Worm (Caenorhabditis elegans) whole organism, L1 larva: ENCODE results near the gene Y23B4A.1.

Experiments used
- C16A3.4 ChIP-seq: fragments of 150-350 bp; optimal IDR thresholded peaks from 2 replicates; lab custom pipeline; 2014; ENCODE audit warnings: missing biosample characterization, missing genetic modification characterization
- Y116A8C.19 ChIP-seq: sonication (generic microtip); optimal IDR thresholded peaks from 2 replicates; lab custom pipeline; 2016; ENCODE audit warnings: missing compliant biosample characterization, missing genetic modification characterization, borderline replicate concordance
- aly-2 ChIP-seq: fragments of 150-350 bp; optimal IDR thresholded peaks from 2 replicates; lab custom pipeline; 2014; ENCODE audit warnings: missing biosample characterization, missing genetic modification characterization
- blmp-1 ChIP-seq: fragments of 150-350 bp; optimal IDR thresholded peaks from 2 replicates; lab custom pipeline; 2014; ENCODE audit warnings: missing biosample characterization, missing genetic modification characterization
- ceh-82 ChIP-seq, 3 experiments: fragments of 150-350 bp in 1 of 3; sonication (generic microtip) in 2 of 3; optimal IDR thresholded peaks; 2 replicates each; lab custom pipeline; 2014 to 2017; ENCODE audit warnings: missing biosample characterization in 3 of 3, missing genetic modification characterization in 3 of 3
- ces-1 ChIP-seq: fragments of 150-350 bp; optimal IDR thresholded peaks from 2 replicates; lab custom pipeline; 2014; ENCODE audit warnings: missing biosample characterization, missing genetic modification reagents, missing genetic modification characterization
- dpl-1 ChIP-seq, 3 experiments: fragments of 150-350 bp in 2 of 3; sonication (generic microtip) in 1 of 3; optimal IDR thresholded peaks; 2 replicates each; lab custom pipeline; 2014 to 2017; ENCODE audit warnings: missing biosample characterization in 3 of 3, missing genetic modification characterization in 3 of 3, missing genetic modification reagents in 3 of 3
- efl-1 ChIP-seq, 4 experiments: fragments of 150-350 bp; optimal IDR thresholded peaks in 3 of 4; peaks in 1 of 4; 1 replicate in 1 of 4; 2 replicates in 3 of 4; lab custom pipeline; 2014; ENCODE audit warnings: missing biosample characterization in 2 of 4, missing genetic modification characterization in 2 of 4, missing genetic modification reagents in 2 of 4
- efl-3 ChIP-seq: fragments of 200-800 bp; sonication (Bioruptor generic); optimal IDR thresholded peaks from 2 replicates; lab custom pipeline; 2018; ENCODE audit warnings: mild to moderate bottlenecking, missing genetic modification characterization, missing compliant biosample characterization
- egl-13 ChIP-seq: sonication (generic microtip); optimal IDR thresholded peaks from 2 replicates; lab custom pipeline; 2016; ENCODE audit warnings: missing genotype, missing genetic modification reagents, missing genetic modification characterization, missing compliant biosample characterization
- elt-2 ChIP-seq: sonication (generic microtip); optimal IDR thresholded peaks from 2 replicates; lab custom pipeline; 2016; ENCODE audit warnings: missing genetic modification characterization, mild to moderate bottlenecking, inconsistent platforms, missing compliant biosample characterization, missing genetic modification reagents
- elt-3 ChIP-seq, 6 experiments: fragments of 150-350 bp in 1 of 6; sonication (generic microtip); optimal IDR thresholded peaks; 2 replicates each; lab custom pipeline; 2017 to 2018; ENCODE audit warnings: missing biosample characterization in 6 of 6, missing genetic modification characterization in 6 of 6, inconsistent platforms in 1 of 6
- fkh-10 ChIP-seq: sonication (generic microtip); optimal IDR thresholded peaks from 2 replicates; lab custom pipeline; 2017; ENCODE audit warnings: missing biosample characterization, missing genetic modification reagents, missing genetic modification characterization
- hlh-4 ChIP-seq: sonication (generic microtip); optimal IDR thresholded peaks from 2 replicates; lab custom pipeline; 2016; ENCODE audit warnings: mild to moderate bottlenecking, missing genetic modification characterization, missing compliant biosample characterization
- lin-13 ChIP-seq: fragments of 150-350 bp; optimal IDR thresholded peaks from 2 replicates; lab custom pipeline; 2014; ENCODE audit warnings: missing biosample characterization, missing genetic modification reagents, missing genetic modification characterization
- lin-14 ChIP-seq: fragments of 200-800 bp; sonication (Bioruptor generic); optimal IDR thresholded peaks from 2 replicates; lab custom pipeline; 2018; ENCODE audit warnings: mild to moderate bottlenecking, missing genetic modification characterization, moderate library complexity, missing compliant biosample characterization
- lin-35 ChIP-seq, 2 experiments: fragments of 150-350 bp; optimal IDR thresholded peaks; 2 replicates each; lab custom pipeline; 2014; ENCODE audit warnings: missing biosample characterization in 2 of 2, missing genetic modification characterization in 2 of 2, missing genetic modification reagents in 2 of 2
- lir-3 ChIP-seq: sonication (generic microtip); optimal IDR thresholded peaks from 2 replicates; lab custom pipeline; 2016; ENCODE audit warnings: mild to moderate bottlenecking, missing genetic modification characterization, moderate library complexity, missing compliant biosample characterization; ENCODE audit not compliant: poor library complexity
- lsy-2 ChIP-seq, 2 experiments: fragments of 150-350 bp; optimal IDR thresholded peaks; 2 replicates each; lab custom pipeline; 2014; ENCODE audit warnings: missing biosample characterization in 2 of 2, missing genetic modification characterization in 2 of 2
- mdl-1 ChIP-seq, 2 experiments: fragments of 150-350 bp; optimal IDR thresholded peaks; 2 replicates each; lab custom pipeline; 2014 to 2017; ENCODE audit warnings: missing biosample characterization in 2 of 2, missing genetic modification characterization in 2 of 2, inconsistent platforms in 1 of 2
- mef-2 ChIP-seq: fragments of 150-350 bp; optimal IDR thresholded peaks from 2 replicates; lab custom pipeline; 2014; ENCODE audit warnings: missing biosample characterization, missing genetic modification characterization
- mep-1 ChIP-seq: fragments of 150-350 bp; optimal IDR thresholded peaks from 2 replicates; lab custom pipeline; 2014; ENCODE audit warnings: missing biosample characterization, missing genetic modification characterization
- nhr-11 ChIP-seq: fragments of 150-350 bp; optimal IDR thresholded peaks from 2 replicates; lab custom pipeline; 2014; ENCODE audit warnings: missing biosample characterization, missing genetic modification characterization
- nhr-19 ChIP-seq: fragments of 200-800 bp; sonication (Bioruptor generic); conservative IDR thresholded peaks from 2 replicates; pipeline ENCODE4 v1.3.6; 2022; ENCODE audit warnings: missing genetic modification characterization, missing compliant biosample characterization
- nhr-20 ChIP-seq: sonication (generic microtip); optimal IDR thresholded peaks from 2 replicates; lab custom pipeline; 2016; ENCODE audit warnings: mild to moderate bottlenecking, missing genetic modification characterization, missing compliant biosample characterization
- nhr-47 ChIP-seq: sonication (generic microtip); optimal IDR thresholded peaks from 2 replicates; lab custom pipeline; 2016; ENCODE audit warnings: mild to moderate bottlenecking, missing genetic modification characterization, moderate library complexity, missing compliant biosample characterization
- nhr-71 ChIP-seq: sonication (generic microtip); optimal IDR thresholded peaks from 2 replicates; lab custom pipeline; 2016; ENCODE audit warnings: mild to moderate bottlenecking, missing genetic modification characterization, moderate library complexity, missing compliant biosample characterization
- nhr-77 ChIP-seq: fragments of 150-350 bp; optimal IDR thresholded peaks from 2 replicates; lab custom pipeline; 2014; ENCODE audit warnings: missing biosample characterization, missing genetic modification characterization
- nhr-84 ChIP-seq: sonication (generic microtip); optimal IDR thresholded peaks from 2 replicates; lab custom pipeline; 2017; ENCODE audit warnings: missing biosample characterization, missing genetic modification characterization
- nhr-85 ChIP-seq: sonication (generic microtip); peaks from one replicate; lab custom pipeline; 2016; ENCODE audit warnings: missing genetic modification characterization, inconsistent platforms, missing compliant biosample characterization
- nhr-90 ChIP-seq: sonication (generic microtip); optimal IDR thresholded peaks from 2 replicates; lab custom pipeline; 2016; ENCODE audit warnings: mild to moderate bottlenecking, missing genetic modification characterization, missing compliant biosample characterization; ENCODE audit not compliant: poor library complexity
- pag-3 ChIP-seq: sonication (generic microtip); optimal IDR thresholded peaks from 2 replicates; lab custom pipeline; 2017; ENCODE audit warnings: missing genetic modification characterization, mild to moderate bottlenecking, missing compliant biosample characterization, antibody characterized with exemption, borderline replicate concordance; ENCODE audit not compliant: insufficient read depth
- rnt-1 ChIP-seq: sonication (generic microtip); optimal IDR thresholded peaks from 2 replicates; lab custom pipeline; 2016; ENCODE audit warnings: mild to moderate bottlenecking, missing genetic modification characterization, moderate library complexity, missing compliant biosample characterization
- skn-1 ChIP-seq: fragments of 150-350 bp; optimal IDR thresholded peaks from 2 replicates; lab custom pipeline; 2014; ENCODE audit warnings: missing biosample characterization, missing genetic modification characterization
- snpc-4 ChIP-seq: fragments of 150-350 bp; optimal IDR thresholded peaks from 2 replicates; lab custom pipeline; 2014; ENCODE audit warnings: missing biosample characterization, missing genetic modification characterization
- snu-23 ChIP-seq: sonication (generic microtip); optimal IDR thresholded peaks from 2 replicates; lab custom pipeline; 2016; ENCODE audit warnings: missing genetic modification characterization, missing compliant biosample characterization
- sptf-1 ChIP-seq: fragments of 150-350 bp; optimal IDR thresholded peaks from 2 replicates; lab custom pipeline; 2014; ENCODE audit warnings: missing biosample characterization, missing genetic modification characterization
- sup-37 ChIP-seq: fragments of 200-800 bp; sonication (Bioruptor generic); optimal IDR thresholded peaks from 2 replicates; lab custom pipeline; 2018; ENCODE audit warnings: mild to moderate bottlenecking, missing genetic modification characterization, missing compliant biosample characterization
- swsn-7 ChIP-seq: sonication (generic microtip); optimal IDR thresholded peaks from 2 replicates; lab custom pipeline; 2016; ENCODE audit warnings: missing genetic modification characterization, missing compliant biosample characterization
- tbx-2 ChIP-seq: sonication (generic microtip); optimal IDR thresholded peaks from 2 replicates; lab custom pipeline; 2016; ENCODE audit warnings: missing genetic modification characterization, missing compliant biosample characterization
- unc-130 ChIP-seq: fragments of 150-350 bp; optimal IDR thresholded peaks from 2 replicates; lab custom pipeline; 2017; ENCODE audit warnings: missing biosample characterization, missing genetic modification characterization, inconsistent platforms
- unc-30 ChIP-seq: sonication (generic microtip); optimal IDR thresholded peaks from 2 replicates; lab custom pipeline; 2017; ENCODE audit warnings: missing biosample characterization, missing genetic modification characterization
- unc-98 ChIP-seq: fragments of 200-800 bp; sonication (Bioruptor generic); IDR thresholded peaks from 2 replicates; pipeline ENCODE4 v1.3.6; 2022; ENCODE audit warnings: missing genetic modification characterization, missing compliant biosample characterization
- vab-15 ChIP-seq: sonication (generic microtip); optimal IDR thresholded peaks from 2 replicates; lab custom pipeline; 2017; ENCODE audit warnings: missing genotype, mild to moderate bottlenecking, missing genetic modification characterization, missing compliant biosample characterization
- xbp-1 ChIP-seq: sonication (generic microtip); optimal IDR thresholded peaks from 2 replicates; lab custom pipeline; 2016; ENCODE audit warnings: missing genetic modification characterization, missing compliant biosample characterization

Gene Y23B4A.1

DNA sequence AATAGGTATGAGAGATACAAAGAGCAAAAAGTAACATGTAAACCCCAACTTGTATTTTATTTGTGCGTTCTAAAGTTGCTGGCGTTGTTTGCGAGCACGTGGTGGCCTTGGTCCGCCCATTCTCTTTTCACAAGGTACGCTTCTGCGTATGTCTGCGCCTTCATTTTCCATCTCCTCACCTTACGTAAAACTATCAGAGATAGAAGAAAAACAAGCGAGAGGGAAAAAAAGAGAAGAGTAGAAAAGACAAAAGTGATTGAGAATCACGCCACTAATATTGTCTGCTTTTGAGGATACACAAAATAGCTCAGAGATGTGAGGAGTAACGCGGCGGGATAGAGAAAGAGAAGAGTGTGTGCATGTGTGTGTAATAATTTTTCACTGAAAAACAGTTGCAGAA is 25.0 kb upstream of the Y23B4A.1 start:
- TF ChIP-seq nhr-84 (no peak), xbp-1 (peak; percentile 19), lin-13 (no peak), fkh-10 (GFP tag; lab: Kevin White, UChicago) (no peak), unc-130 (peak; percentile 18), nhr-90 (peak; percentile 39), skn-1 (tag; lab: Kevin White, UChicago) (peak; percentile 13), nhr-47 (tag; lab: Kevin White, UChicago) (peak; percentile 44), elt-2 (no peak), Y116A8C.19 (tag; lab: Kevin White, UChicago) (no peak), sup-37 (GFP tag; lab: Kevin White, UChicago) (no peak), hlh-4 (no peak), ceh-82 (tag; optimal IDR thresholded peaks at IDR 0.05; lab: Kevin White, UChicago) (peak in 1 of 3 experiments; percentile 22), unc-98 (0 out of 2 replicates have a peak, but pooled peaks have one; percentile 12), snu-23 (peak; percentile 83), nhr-77 (peak; percentile 17), snpc-4 (tag; lab: Kevin White, UChicago) (no peak), mef-2 (no peak), dpl-1 (GFP tag; optimal IDR thresholded peaks at IDR 0.05; lab: Kevin White, UChicago) (peak in 1 of 3 experiments; percentile 14), blmp-1 (tag; lab: Kevin White, UChicago) (peak; percentile 49), nhr-20 (peak; percentile 85), nhr-19 (GFP tag; lab: Robert Waterston, UW) (peak; percentile 69), lin-14 (peak; percentile 91), aly-2 (no peak), rnt-1 (tag; lab: Kevin White, UChicago) (peak; percentile 70), lsy-2 (tag; optimal IDR thresholded peaks at IDR 0.05; lab: Kevin White, UChicago) (peak; percentile 53 to 56), lir-3 (tag; lab: Kevin White, UChicago) (peak; percentile 21), swsn-7 (tag; lab: Kevin White, UChicago) (peak; percentile 36), lin-35 (GFP tag; optimal IDR thresholded peaks at IDR 0.05; lab: Kevin White, UChicago) (peak in 1 of 2 experiments; percentile 69), C16A3.4 (tag; lab: Kevin White, UChicago) (peak; percentile 8), mep-1 (tag; lab: Kevin White, UChicago) (peak; percentile 70), nhr-11 (tag; lab: Kevin White, UChicago) (peak; percentile 30), unc-30 (tag; lab: Kevin White, UChicago) (no peak), nhr-71 (tag; lab: Kevin White, UChicago) (peak; percentile 92), tbx-2 (tag; lab: Kevin White, UChicago) (peak; percentile 43), vab-15 (tag; lab: Kevin White, UChicago) (no peak), efl-1 (optimal IDR thresholded peaks at IDR 0.05; lab: Kevin White, UChicago) (peak; percentile 4 to 18), efl-1 (GFP tag; optimal IDR thresholded peaks at IDR 0.05 in 1 of 2; lab: Kevin White, UChicago) (peak; percentile 20 to 86), mdl-1 (tag; optimal IDR thresholded peaks at IDR 0.05; lab: Kevin White, UChicago) (peak in 1 of 2 experiments; percentile 87), efl-3 (GFP tag; lab: Kevin White, UChicago) (no peak), elt-3 (tag; optimal IDR thresholded peaks at IDR 0.05; lab: Kevin White, UChicago) (peak in 2 of 6 experiments; percentile 43 to 52), pag-3 (tag; lab: Kevin White, UChicago) (peak; percentile 35), nhr-85 (tag; lab: Kevin White, UChicago) (peak; percentile 89), egl-13 (no peak), sptf-1 (tag; lab: Kevin White, UChicago) (no peak), ces-1 (GFP tag; lab: Kevin White, UChicago) (no peak)
